Fruit fly (Drosophila melanogaster): ENCODE measurements around the gene Prestin.

The Prestin gene

dm6 chr3L:17946376-17946775, 38.8 kb upstream of the Prestin start:
- TF ChIP-seq aop (GFP tag; IDR thresholded peaks at IDR 0.05) (no peak), CG2129 (GFP tag; IDR thresholded peaks at IDR 0.05; ENCODE audit: partially characterized antibody) (no peak), dan (GFP tag; IDR thresholded peaks at IDR 0.05) (no peak), CG31388 (GFP tag; optimal IDR thresholded peaks at IDR 0.05) (no peak), CG11504 (tag; optimal IDR thresholded peaks at IDR 0.05) (no peak), CG10267 (tag; optimal IDR thresholded peaks at IDR 0.05) (no peak), CG6272 (GFP tag; IDR thresholded peaks at IDR 0.05) (no peak), Stat92E (GFP tag; optimal IDR thresholded peaks at IDR 0.05) (no peak), ab (GFP tag; optimal IDR thresholded peaks at IDR 0.05) (no peak), scrt (GFP tag; optimal IDR thresholded peaks at IDR 0.05) (peak; percentile 45), Optix (GFP tag; IDR thresholded peaks at IDR 0.05) (no peak), gro (GFP tag; optimal IDR thresholded peaks at IDR 0.05) (no peak), CG7839 (tag; optimal IDR thresholded peaks at IDR 0.05) (no peak), fd64A (GFP tag; optimal IDR thresholded peaks at IDR 0.05) (no peak), CG17186 (GFP tag; optimal IDR thresholded peaks at IDR 0.05) (no peak), CG6175 (GFP tag; IDR thresholded peaks at IDR 0.05) (no peak), CG11696 (GFP tag; IDR thresholded peaks at IDR 0.05) (no peak), E2f2 (GFP tag; IDR thresholded peaks at IDR 0.05) (no peak), ash1 (GFP tag; optimal IDR thresholded peaks at IDR 0.05) (no peak), maf-S (GFP tag; optimal IDR thresholded peaks at IDR 0.05) (no peak), CG7357 (GFP tag; IDR thresholded peaks at IDR 0.05) (no peak), CG43689 (GFP tag; IDR thresholded peaks at IDR 0.05) (no peak), Awh (GFP tag; IDR thresholded peaks at IDR 0.05) (no peak), CG11085 (GFP tag; IDR thresholded peaks at IDR 0.05) (no peak), CG6254 (GFP tag; optimal IDR thresholded peaks at IDR 0.05) (no peak), MTF-1 (GFP tag; optimal IDR thresholded peaks at IDR 0.05; ENCODE audit: borderline replicate concordance) (no peak), CG13287 (GFP tag; IDR thresholded peaks at IDR 0.05; ENCODE audit: partially characterized antibody) (no peak), CG1529 (GFP tag; optimal IDR thresholded peaks at IDR 0.05) (no peak), Oli (tag; optimal IDR thresholded peaks at IDR 0.05) (no peak), crp (GFP tag; optimal IDR thresholded peaks at IDR 0.05) (no peak), CG12942 (GFP tag; optimal IDR thresholded peaks at IDR 0.05) (no peak), CG12744 (GFP tag; optimal IDR thresholded peaks at IDR 0.05) (no peak), cwo (GFP tag; optimal IDR thresholded peaks at IDR 0.05) (peak; percentile 4), CG18619 (GFP tag; optimal IDR thresholded peaks at IDR 0.05) (no peak), jing (GFP tag; optimal IDR thresholded peaks at IDR 0.05) (no peak), nom (GFP tag; optimal IDR thresholded peaks at IDR 0.05) (no peak), CG16813 (GFP tag; IDR thresholded peaks at IDR 0.05; ENCODE audit: partially characterized antibody) (no peak), CG12155 (GFP tag; optimal IDR thresholded peaks at IDR 0.05) (no peak), CG3163 (GFP tag; optimal IDR thresholded peaks at IDR 0.05) (no peak), Xrp1 (GFP tag; IDR thresholded peaks at IDR 0.05) (no peak), CG32532 (GFP tag; IDR thresholded peaks at IDR 0.05) (0 out of 2 replicates have a peak, but pooled peaks have one; percentile 5), CG17912 (GFP tag; optimal IDR thresholded peaks at IDR 0.05) (no peak), Ets97D (GFP tag; optimal IDR thresholded peaks at IDR 0.05) (no peak), so (GFP tag; IDR thresholded peaks at IDR 0.05) (no peak), usp (GFP tag; optimal IDR thresholded peaks at IDR 0.05) (no peak), grau (tag; optimal IDR thresholded peaks at IDR 0.05) (no peak), Dip2 (GFP tag; IDR thresholded peaks at IDR 0.05) (no peak), CG8924 (tag; optimal IDR thresholded peaks at IDR 0.05) (no peak), CG3726 (GFP tag; IDR thresholded peaks at IDR 0.05) (no peak), Deaf1 (tag; optimal IDR thresholded peaks at IDR 0.05) (peak; percentile 18), Hey (tag; optimal IDR thresholded peaks at IDR 0.05) (peak; percentile 50), wdn (GFP tag; IDR thresholded peaks at IDR 0.05) (no peak)
